Fruit fly (Drosophila melanogaster) whole organism, prepupa: ENCODE results near the gene CG7992.

Experiments
- CG16779 ChIP-seq: fragments of 200-800 bp; sonication (Bioruptor generic); optimal IDR thresholded peaks from 3 replicates; lab custom pipeline; 2017; ENCODE audit warnings: missing biosample characterization, mild to moderate bottlenecking, missing genetic modification characterization
- CG4318 ChIP-seq: fragments of 200-800 bp; sonication (Bioruptor generic); optimal IDR thresholded peaks from 3 replicates; lab custom pipeline; 2017; ENCODE audit warnings: missing biosample characterization, mild to moderate bottlenecking, missing genetic modification characterization
- CG6163 ChIP-seq: fragments of 200-800 bp; sonication (Bioruptor generic); IDR thresholded peaks from 3 replicates; pipeline ENCODE4 v1.3.6; 2022; ENCODE audit warnings: missing biosample characterization, missing genetic modification characterization
- CG6792 ChIP-seq: fragments of 200-800 bp; sonication (Bioruptor generic); optimal IDR thresholded peaks from 3 replicates; lab custom pipeline; 2016; ENCODE audit warnings: missing biosample characterization, missing genetic modification characterization
- Eip75B ChIP-seq: fragments of 200-800 bp; sonication (Bioruptor generic); optimal IDR thresholded peaks from 3 replicates; lab custom pipeline; 2016; ENCODE audit warnings: missing biosample characterization, missing genetic modification characterization
- Eip93F ChIP-seq: fragments of 200-800 bp; sonication (Bioruptor generic); optimal IDR thresholded peaks from 2 replicates; lab custom pipeline; 2016; ENCODE audit warnings: missing biosample characterization, mild to moderate bottlenecking, missing genetic modification characterization
- Met ChIP-seq: fragments of 200-800 bp; sonication (Bioruptor generic); optimal IDR thresholded peaks from 3 replicates; lab custom pipeline; 2016; ENCODE audit warnings: missing biosample characterization, missing genetic modification characterization
- fd85E ChIP-seq: fragments of 200-800 bp; sonication (Bioruptor generic); optimal IDR thresholded peaks from 3 replicates; lab custom pipeline; 2016; ENCODE audit warnings: missing biosample characterization, missing genetic modification characterization
- pdm3 ChIP-seq: fragments of 200-800 bp; sonication (Bioruptor generic); optimal IDR thresholded peaks from 3 replicates; lab custom pipeline; 2016; ENCODE audit warnings: missing biosample characterization, missing genetic modification characterization
- ss ChIP-seq, 2 experiments: fragments of 200-800 bp; sonication (Bioruptor generic); optimal IDR thresholded peaks; 2 replicates in 1 of 2; 3 replicates in 1 of 2; lab custom pipeline; 2017 to 2018; ENCODE audit warnings: mild to moderate bottlenecking in 2 of 2, missing biosample characterization in 2 of 2, missing genetic modification characterization in 2 of 2, moderate library complexity in 1 of 2

DNA sequence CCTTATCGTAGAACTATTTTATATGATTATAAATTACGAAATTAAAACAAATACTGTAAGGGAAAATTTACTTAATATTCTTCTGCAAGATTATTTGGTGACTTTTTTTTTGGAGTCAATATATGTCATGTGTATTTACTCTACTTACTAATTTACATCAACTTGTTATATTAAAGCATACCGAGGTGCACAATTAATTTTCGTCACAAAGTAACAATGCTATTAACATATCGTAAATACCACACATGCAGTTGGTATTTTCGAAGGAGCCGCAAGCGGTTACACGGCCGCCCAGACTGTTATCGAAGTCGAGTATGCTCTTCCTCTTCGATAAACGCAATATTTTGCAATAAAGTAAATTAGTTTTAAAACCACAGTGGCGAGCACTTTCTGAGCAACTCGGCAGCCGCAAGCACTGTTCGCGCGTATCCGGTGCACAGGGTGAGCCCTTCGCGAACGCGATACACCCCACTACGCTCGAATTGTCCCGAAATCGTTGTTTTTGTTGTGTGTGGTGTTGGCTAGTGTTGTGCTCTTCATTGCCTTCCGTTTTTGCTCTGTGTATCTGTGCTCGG lies 14.6 kb upstream of the CG7992 start, which contains the start of gene Vav:
- TF ChIP-seq CG6792 (GFP tag; lab: Kevin White, UChicago) (no peak), Met (GFP tag; lab: Kevin White, UChicago) (no peak), fd85E (GFP tag; lab: Kevin White, UChicago) (no peak), pdm3 (GFP tag; lab: Kevin White, UChicago) (no peak), CG6163 (GFP tag; lab: Robert Waterston, UW) (no peak), ss (GFP tag; optimal IDR thresholded peaks at IDR 0.05; lab: Kevin White, UChicago) (no peak), CG16779 (no peak), Eip75B (no peak), CG4318 (GFP tag; lab: Kevin White, UChicago) (no peak), Eip93F (GFP tag; lab: Kevin White, UChicago) (no peak)
